Fruit fly (Drosophila melanogaster): ENCODE measurements around the gene CG46457.

DNA sequence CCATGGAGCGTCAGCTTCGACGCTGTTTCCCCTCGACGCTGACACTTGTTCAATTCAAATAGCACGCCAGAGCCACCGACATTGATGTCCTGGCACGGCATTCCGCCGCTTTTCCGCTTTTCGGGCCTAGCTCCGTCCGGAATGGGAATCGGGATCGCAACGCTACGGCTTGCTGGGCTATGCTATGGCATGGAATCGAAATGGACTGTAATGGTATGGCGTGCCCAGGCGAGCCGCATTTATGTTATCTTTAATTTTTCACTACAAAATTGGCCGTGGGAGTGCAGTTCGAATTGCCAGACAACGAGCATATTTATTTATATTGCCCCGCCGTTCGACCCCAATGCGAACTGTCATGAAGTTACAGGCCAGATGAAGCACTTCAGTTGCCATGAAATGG lies 5.7 kb downstream of the CG46457 start, which contains the start of gene CG12538:
- no peak for TF ChIP-seq CG32006 (GFP tag; optimal IDR thresholded peaks at IDR 0.05)
- TF ChIP-seq CG10669 (GFP tag; optimal IDR thresholded peaks at IDR 0.05) = no peak
- TF ChIP-seq CG6808 (GFP tag; optimal IDR thresholded peaks at IDR 0.05) = no peak
- TF ChIP-seq Eip93F (GFP tag; optimal IDR thresholded peaks at IDR 0.05) = no peak
- no peak for TF ChIP-seq Hr39 (GFP tag; optimal IDR thresholded peaks at IDR 0.05)
- TF ChIP-seq lz (GFP tag; optimal IDR thresholded peaks at IDR 0.05) = no peak
- TF ChIP-seq CG31627 (GFP tag; optimal IDR thresholded peaks at IDR 0.05) = no peak
- no peak for TF ChIP-seq CG3919 (GFP tag; optimal IDR thresholded peaks at IDR 0.05)
- no peak for TF ChIP-seq Eip78C (GFP tag)
